Worm (Caenorhabditis elegans) whole organism, L1 larva: Measurements from ENCODE around the gene fbxb-71.

Experiments
- efl-3 ChIP-seq: fragments of 200-800 bp; sonication (Bioruptor generic); optimal IDR thresholded peaks from 2 replicates; lab custom pipeline; 2018; ENCODE audit warnings: mild to moderate bottlenecking, missing genetic modification characterization, missing compliant biosample characterization
- lin-35 ChIP-seq, 2 experiments: fragments of 150-350 bp; optimal IDR thresholded peaks; 2 replicates each; lab custom pipeline; 2014; ENCODE audit warnings: missing biosample characterization in 2 of 2, missing genetic modification characterization in 2 of 2, missing genetic modification reagents in 2 of 2
- nhr-237 ChIP-seq: fragments of 150-350 bp; optimal IDR thresholded peaks from 2 replicates; lab custom pipeline; 2014; ENCODE audit warnings: missing biosample characterization, missing genetic modification characterization
- zip-4 ChIP-seq: fragments of 200-800 bp; sonication (Bioruptor generic); optimal IDR thresholded peaks from 2 replicates; lab custom pipeline; 2018; ENCODE audit warnings: mild to moderate bottlenecking, missing genetic modification characterization, moderate library complexity, missing compliant biosample characterization

DNA sequence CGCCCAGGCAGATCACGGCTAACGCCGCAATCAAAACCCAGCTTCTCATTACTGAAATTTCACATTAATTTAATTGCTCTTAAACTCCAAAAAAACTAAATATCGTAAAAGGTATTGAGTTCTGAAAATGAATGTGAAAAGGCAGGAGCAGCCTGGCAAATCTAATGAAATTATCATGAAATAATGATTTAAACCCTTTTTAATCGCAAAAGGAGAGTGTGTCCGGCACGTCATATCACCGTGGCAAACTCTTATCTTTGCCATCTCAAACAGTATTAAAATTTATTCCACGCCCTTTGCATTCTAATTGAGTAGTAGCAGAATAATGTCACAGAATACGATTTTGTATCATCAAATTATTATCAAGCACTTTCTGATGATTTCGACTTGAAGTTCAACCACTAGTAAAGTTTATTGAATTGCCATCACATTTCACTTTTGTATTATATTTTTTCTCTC, 27.3 kb upstream of the fbxb-71 start, which contains the start of gene F28B4.3:
- TF ChIP-seq efl-3 (GFP tag; lab: Kevin White, UChicago): no peak
- TF ChIP-seq nhr-237 (tag; lab: Kevin White, UChicago): no peak
- TF ChIP-seq zip-4 (GFP tag; lab: Kevin White, UChicago): no peak
- TF ChIP-seq lin-35 (GFP tag; optimal IDR thresholded peaks at IDR 0.05; lab: Kevin White, UChicago): no peak
